Worm (Caenorhabditis elegans) whole organism, early embryonic: ENCODE measurements around the gene C28A5.2.

Source experiments
- B0310.2 ChIP-seq: sonication (generic microtip); optimal IDR thresholded peaks from 2 replicates; lab custom pipeline; 2016; ENCODE audit warnings: mild to moderate bottlenecking, missing genetic modification characterization, missing compliant biosample characterization
- F13C5.2 ChIP-seq: sonication (generic microtip); optimal IDR thresholded peaks from 2 replicates; lab custom pipeline; 2017; ENCODE audit warnings: mild to moderate bottlenecking, missing genetic modification characterization, inconsistent platforms, missing compliant biosample characterization
- aly-1 ChIP-seq: sonication (generic microtip); optimal IDR thresholded peaks from 2 replicates; lab custom pipeline; 2016; ENCODE audit warnings: missing genetic modification characterization, missing compliant biosample characterization
- ama-1 ChIP-seq: fragments of 150-350 bp; optimal IDR thresholded peaks from 2 replicates; lab custom pipeline; 2014
- ceh-36 ChIP-seq: sonication (generic microtip); optimal IDR thresholded peaks from 2 replicates; lab custom pipeline; 2016; ENCODE audit warnings: missing genetic modification characterization, inconsistent platforms, missing compliant biosample characterization
- ets-7 ChIP-seq: sonication (generic microtip); optimal IDR thresholded peaks from 2 replicates; lab custom pipeline; 2016; ENCODE audit warnings: missing genotype, missing genetic modification characterization, missing compliant biosample characterization
- flt-1 ChIP-seq: fragments of 200-800 bp; sonication (Bioruptor generic); IDR thresholded peaks from 2 replicates; pipeline ENCODE4 v1.3.6; 2022; ENCODE audit warnings: missing genetic modification characterization, missing compliant biosample characterization
- hmbx-1 ChIP-seq: sonication (generic microtip); optimal IDR thresholded peaks from 2 replicates; lab custom pipeline; 2016; ENCODE audit warnings: mild to moderate bottlenecking, missing genetic modification characterization, missing compliant biosample characterization
- pes-1 ChIP-seq: fragments of 200-800 bp; sonication (Bioruptor generic); IDR thresholded peaks from 2 replicates; pipeline ENCODE4 v1.3.6; 2022; ENCODE audit warnings: missing genetic modification reagents, missing genetic modification characterization, missing compliant biosample characterization
- scrt-1 ChIP-seq: fragments of 200-800 bp; sonication (Bioruptor generic); IDR thresholded peaks from 2 replicates; pipeline ENCODE4 v1.3.6; 2022; ENCODE audit warnings: missing genetic modification characterization, missing compliant biosample characterization
- sea-1 ChIP-seq: fragments of 200-800 bp; sonication (Bioruptor generic); conservative IDR thresholded peaks from 2 replicates; pipeline ENCODE4 v1.3.6; 2022; ENCODE audit warnings: missing genetic modification characterization, missing compliant biosample characterization
- tbx-11 ChIP-seq: fragments of 200-800 bp; sonication (Bioruptor generic); IDR thresholded peaks from 2 replicates; pipeline ENCODE4 v1.3.6; 2022; ENCODE audit warnings: missing genetic modification characterization, missing compliant biosample characterization
- tbx-37 ChIP-seq: fragments of 200-800 bp; sonication (Bioruptor generic); conservative IDR thresholded peaks from 2 replicates; pipeline ENCODE4 v1.3.6; 2022; ENCODE audit warnings: missing genetic modification reagents, missing genetic modification characterization, missing compliant biosample characterization
- tra-4 ChIP-seq: sonication (generic microtip); optimal IDR thresholded peaks from 2 replicates; lab custom pipeline; 2017; ENCODE audit warnings: missing genetic modification characterization, missing compliant biosample characterization

DNA sequence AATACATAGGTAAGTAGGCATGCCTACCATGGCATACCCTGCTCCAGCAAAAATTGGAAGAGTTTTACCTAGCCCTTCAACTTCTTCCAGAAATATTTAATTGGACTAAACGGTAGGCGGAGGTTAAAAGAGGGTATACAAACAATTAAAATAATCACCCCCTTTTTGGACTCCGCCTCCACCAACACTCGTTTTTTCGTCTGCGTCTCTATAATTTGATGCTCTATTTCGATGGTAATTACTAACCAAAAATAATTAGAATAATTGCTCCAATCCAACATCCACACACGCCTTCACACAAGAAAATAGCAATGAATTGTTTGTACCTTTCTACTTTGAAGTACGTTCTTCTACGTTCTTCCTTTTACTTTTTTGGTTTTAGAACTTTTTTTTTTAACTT lies 13.4 kb upstream of the C28A5.2 start:
- TF ChIP-seq tbx-11 = no peak
- TF ChIP-seq ama-1 = no peak
- TF ChIP-seq tra-4 (tag; lab: Kevin White, UChicago) = no peak
- TF ChIP-seq flt-1 = no peak
- TF ChIP-seq ceh-36 (tag; lab: Kevin White, UChicago) = no peak
- TF ChIP-seq tbx-37 (GFP tag; lab: Robert Waterston, UW) = no peak
- no peak for TF ChIP-seq F13C5.2 (tag; lab: Kevin White, UChicago)
- no peak for TF ChIP-seq pes-1
- no peak for TF ChIP-seq B0310.2 (tag; lab: Kevin White, UChicago)
- TF ChIP-seq ets-7 = no peak
- TF ChIP-seq aly-1 = no peak
- no peak for TF ChIP-seq hmbx-1 (tag; lab: Kevin White, UChicago)
- TF ChIP-seq sea-1 = no peak
- TF ChIP-seq scrt-1 (GFP tag; lab: Robert Waterston, UW) = no peak
